Worm (Caenorhabditis elegans) whole organism, L4/young adult: ENCODE results near the gene acd-4.

Experiments used
- W03F9.2 ChIP-seq: fragments of 150-350 bp; optimal IDR thresholded peaks from 2 replicates; lab custom pipeline; 2014; ENCODE audit warnings: missing biosample characterization, missing genetic modification characterization
- him-1 ChIP-seq: sonication (generic microtip); optimal IDR thresholded peaks from 2 replicates; lab custom pipeline; 2016; ENCODE audit warnings: missing genotype, missing genetic modification reagents, missing genetic modification characterization, missing compliant biosample characterization

- TF ChIP-seq W03F9.2 (tag; lab: Kevin White, UChicago) (no peak), him-1 (tag; lab: Kevin White, UChicago) (no peak)
Measured at ce11 chrV:8621213-8621612, 16.8 kb upstream of the acd-4 start, which contains the start of gene idpc-2.
